Fruit fly (Drosophila melanogaster): ENCODE results near the gene CG9705.
A peak's percentile ranks its signal among the peaks of the same experiment; 100 is the strongest.

The CG9705 gene

DNA sequence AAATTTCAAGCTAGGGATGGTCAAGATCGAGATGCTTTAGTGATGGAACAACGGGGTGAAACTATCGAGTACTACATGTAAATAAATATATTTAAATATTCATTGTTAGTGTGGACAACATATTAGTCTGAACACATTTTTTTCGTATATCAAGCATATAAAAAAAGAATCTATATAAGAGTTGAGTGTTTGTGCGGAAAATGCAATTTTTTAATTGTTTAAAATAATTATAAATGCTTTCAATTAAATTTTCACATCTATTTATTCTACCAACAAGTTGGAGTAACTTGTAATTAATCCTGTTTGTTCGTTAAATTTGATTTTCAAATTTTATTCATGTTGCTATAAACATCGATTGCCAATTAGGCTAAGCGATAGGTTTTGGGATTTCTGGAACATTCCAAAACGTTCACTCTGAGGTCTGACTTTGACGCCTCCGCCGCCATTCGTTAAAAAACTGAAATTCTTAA lies at the start of gene CG9705, which contains the start of gene mus302 (continued):
- peak; percentile 24 for TF ChIP-seq CG18599 (GFP tag; optimal IDR thresholded peaks at IDR 0.05)
- no peak for TF ChIP-seq CG17385 (GFP tag; optimal IDR thresholded peaks at IDR 0.05)
- no peak for TF ChIP-seq Sox100B (GFP tag; optimal IDR thresholded peaks at IDR 0.05)
- TF ChIP-seq cg (GFP tag; optimal IDR thresholded peaks at IDR 0.05), result no peak
- peak; percentile 80 for TF ChIP-seq Med (GFP tag)
- TF ChIP-seq CG2120 (GFP tag; optimal IDR thresholded peaks at IDR 0.05), result peak; percentile 55
- TF ChIP-seq MTF-1 (GFP tag; optimal IDR thresholded peaks at IDR 0.05; ENCODE audit: borderline replicate concordance), result no peak
- no peak for TF ChIP-seq salm (tag; optimal IDR thresholded peaks at IDR 0.05)
- no peak for TF ChIP-seq HLHmδ (GFP tag; optimal IDR thresholded peaks at IDR 0.05)
- peak; percentile 37 for TF ChIP-seq CG12104 (GFP tag; optimal IDR thresholded peaks at IDR 0.05)
- peak; percentile 49 for TF ChIP-seq slou (GFP tag; optimal IDR thresholded peaks at IDR 0.05)
- no peak for TF ChIP-seq exex (tag; optimal IDR thresholded peaks at IDR 0.05)
- peak; percentile 39; the same call in 1 of the 2 replicates for TF ChIP-seq al (GFP tag; IDR thresholded peaks at IDR 0.05)
- no peak for TF ChIP-seq CG34376 (GFP tag; optimal IDR thresholded peaks at IDR 0.05)
- no peak for TF ChIP-seq CG11093 (GFP tag; IDR thresholded peaks at IDR 0.05)
- peak; percentile 64 for TF ChIP-seq grau (tag; optimal IDR thresholded peaks at IDR 0.05)
- TF ChIP-seq CG17359 (tag; optimal IDR thresholded peaks at IDR 0.05), result peak; percentile 49
- peak; percentile 52; the same call in 1 of the 3 replicates for TF ChIP-seq HLH4C (GFP tag; IDR thresholded peaks at IDR 0.05; ENCODE audit: partially characterized antibody)
- TF ChIP-seq cas (GFP tag; IDR thresholded peaks at IDR 0.05), result peak; percentile 8; the same call in 1 of the 2 replicates
- no peak for TF ChIP-seq CG18764 (GFP tag; optimal IDR thresholded peaks at IDR 0.05)
- TF ChIP-seq CTCF (GFP tag; optimal IDR thresholded peaks at IDR 0.05), result no peak
- TF ChIP-seq caup (GFP tag; optimal IDR thresholded peaks at IDR 0.05; ENCODE audit: severe bottlenecking), result no peak
- TF ChIP-seq Ets97D (GFP tag; optimal IDR thresholded peaks at IDR 0.05), result no peak
- no peak for TF ChIP-seq eyg (GFP tag; optimal IDR thresholded peaks at IDR 0.05)
- no peak for TF ChIP-seq kni (GFP tag; optimal IDR thresholded peaks at IDR 0.05)
- TF ChIP-seq CG5953 (GFP tag; IDR thresholded peaks at IDR 0.05), result no peak
- TF ChIP-seq mirr (GFP tag; optimal IDR thresholded peaks at IDR 0.05), result no peak
- no peak for TF ChIP-seq p53 (GFP tag; optimal IDR thresholded peaks at IDR 0.05)
- TF ChIP-seq gcm (GFP tag; optimal IDR thresholded peaks at IDR 0.05), result peak; percentile 19
- no peak for TF ChIP-seq sob (GFP tag; IDR thresholded peaks at IDR 0.05)
- peak; percentile 30 for TF ChIP-seq Chrac-16 (GFP tag; optimal IDR thresholded peaks at IDR 0.05)
- TF ChIP-seq CG14050 (GFP tag; IDR thresholded peaks at IDR 0.05), result no peak
- TF ChIP-seq trem (tag; optimal IDR thresholded peaks at IDR 0.05), result peak; percentile 72
- TF ChIP-seq CG4617 (GFP tag; optimal IDR thresholded peaks at IDR 0.05; ENCODE audit: borderline replicate concordance), result peak; percentile 53
- no peak for TF ChIP-seq pho (GFP tag; optimal IDR thresholded peaks at IDR 0.05)
- no peak for TF ChIP-seq org-1 (GFP tag; optimal IDR thresholded peaks at IDR 0.05)
- no peak for TF ChIP-seq Lim3 (GFP tag; IDR thresholded peaks at IDR 0.05)
- TF ChIP-seq B-H1 (GFP tag; IDR thresholded peaks at IDR 0.05), result no peak
- TF ChIP-seq maf-S (GFP tag; optimal IDR thresholded peaks at IDR 0.05), result no peak
- peak; percentile 57; the same call in 1 of the 2 replicates for TF ChIP-seq E2f2 (GFP tag; IDR thresholded peaks at IDR 0.05)
- 0 out of 3 replicates have a peak, but pooled peaks have one; percentile 26 for TF ChIP-seq CG11695 (GFP tag; IDR thresholded peaks at IDR 0.05)
- TF ChIP-seq CG11085 (GFP tag; IDR thresholded peaks at IDR 0.05), result no peak
- TF ChIP-seq NfI (GFP tag; optimal IDR thresholded peaks at IDR 0.05), result peak; percentile 38
- peak; percentile 40 for TF ChIP-seq CG12942 (GFP tag; optimal IDR thresholded peaks at IDR 0.05)
- TF ChIP-seq usp (GFP tag; optimal IDR thresholded peaks at IDR 0.05), result no peak
- no peak for TF ChIP-seq CG11696 (GFP tag; IDR thresholded peaks at IDR 0.05)
- no peak for TF ChIP-seq CG1024 (GFP tag; IDR thresholded peaks at IDR 0.05)
- no peak for TF ChIP-seq sc (optimal IDR thresholded peaks at IDR 0.05)
- TF ChIP-seq sc (GFP tag; optimal IDR thresholded peaks at IDR 0.05), result no peak
- peak; percentile 48 for TF ChIP-seq CG2116 (GFP tag; optimal IDR thresholded peaks at IDR 0.05)
- TF ChIP-seq CG17568 (GFP tag; optimal IDR thresholded peaks at IDR 0.05), result no peak
- TF ChIP-seq CG5180 (GFP tag; optimal IDR thresholded peaks at IDR 0.05), result no peak

Measured in whole organism, embryonic.